Worm (Caenorhabditis elegans): Measurements from ENCODE around the gene Y57G7A.2.

Y57G7A.2 gene

DNA sequence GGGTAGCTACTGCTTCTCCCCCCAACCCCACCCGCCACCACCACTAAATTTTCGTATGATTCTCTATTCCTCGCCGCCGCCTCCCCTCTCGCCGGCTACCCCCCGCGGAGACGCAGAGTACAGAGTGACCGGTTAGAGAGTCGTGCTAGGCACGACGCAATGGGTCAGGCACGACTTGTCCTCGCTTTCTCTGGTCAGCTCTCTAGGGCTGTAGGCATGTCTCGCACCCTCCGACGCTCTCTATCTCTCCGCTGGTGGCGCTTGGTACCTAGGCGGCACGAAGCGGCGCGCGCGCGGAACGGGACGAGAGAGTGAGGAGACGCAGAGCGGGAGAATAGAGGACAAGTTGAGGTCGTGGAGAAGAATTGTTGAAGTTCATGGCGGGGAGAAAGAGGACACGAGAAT is 49.0 kb upstream of the Y57G7A.2 start (continued):
- no peak for TF ChIP-seq Y105C5A.15 (GFP tag; IDR thresholded peaks at IDR 0.05)
- no peak for TF ChIP-seq lim-7 (GFP tag; IDR thresholded peaks at IDR 0.05)
- peak; percentile 20 for TF ChIP-seq attf-4 (tag; optimal IDR thresholded peaks at IDR 0.05)
- peak; percentile 58 for TF ChIP-seq nhr-6 (tag; optimal IDR thresholded peaks at IDR 0.05)
- no peak for TF ChIP-seq snpc-4 (tag; optimal IDR thresholded peaks at IDR 0.05)

DNA sequence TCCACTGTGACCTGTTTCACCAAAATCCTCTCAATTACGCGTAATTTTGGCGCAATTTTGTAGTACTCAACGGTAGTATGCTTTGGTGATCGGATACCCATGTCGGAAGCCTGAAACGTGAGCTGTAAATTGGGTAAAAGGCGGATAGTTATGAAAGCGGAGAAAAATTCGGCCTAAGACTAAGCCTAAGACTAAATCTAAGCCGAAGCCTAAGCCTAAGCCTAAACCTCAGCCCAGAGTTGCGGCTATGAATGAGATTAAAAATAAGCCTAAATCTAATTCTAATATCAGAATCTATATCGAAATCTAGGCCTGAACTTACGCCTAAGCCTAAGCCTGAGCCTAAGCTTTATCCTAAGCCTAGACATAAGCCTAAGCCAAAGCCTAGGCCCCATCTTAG is 43.6 kb upstream of the Y57G7A.2 start, which contains the start of gene lin-42:
Gene lin-42 (minus strand): TSS at position 101 of the 400 bp plus-strand sequence.
- TF ChIP-seq arid-1 (GFP tag; conservative IDR thresholded peaks at IDR 0.05): no peak
- no peak for TF ChIP-seq nhr-237 (tag; optimal IDR thresholded peaks at IDR 0.05)
- no peak for TF ChIP-seq snpc-1.2 (GFP tag; IDR thresholded peaks at IDR 0.05)
- no peak for TF ChIP-seq pqm-1 (tag; optimal IDR thresholded peaks at IDR 0.05)
- TF ChIP-seq T26A8.4 (GFP tag; IDR thresholded peaks at IDR 0.05): no peak

DNA sequence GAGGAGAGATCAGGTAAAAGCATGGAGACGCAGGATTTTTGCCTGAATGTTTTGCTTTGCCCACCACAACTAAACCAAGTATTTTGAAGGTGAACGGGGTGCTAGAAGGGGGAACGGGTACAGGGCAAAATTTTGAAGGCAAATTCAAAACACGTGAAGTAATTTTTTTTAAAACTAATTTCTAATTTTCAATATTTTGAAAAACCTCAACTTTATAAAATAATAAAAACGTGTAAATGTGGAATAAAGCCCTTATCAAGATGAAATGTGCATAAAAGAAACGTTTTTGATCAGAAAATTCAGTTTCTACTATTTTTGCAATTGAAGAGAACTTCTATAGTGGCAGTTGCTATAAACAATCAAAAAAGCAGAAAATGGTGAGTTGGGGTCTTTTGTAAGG is 40.2 kb upstream of the Y57G7A.2 start, which contains the start of gene clec-119:
Gene clec-119 (plus strand): TSS at position 301 of the 400 bp plus-strand sequence.
- TF ChIP-seq fos-1 (tag; optimal IDR thresholded peaks at IDR 0.05) (no peak), vab-7 (GFP tag; IDR thresholded peaks at IDR 0.05) (no peak), T20F7.1 (GFP tag; optimal IDR thresholded peaks at IDR 0.05) (no peak), set-16 (GFP tag; IDR thresholded peaks at IDR 0.05) (no peak), pha-4 (GFP tag; IDR thresholded peaks at IDR 0.05) (no peak), pha-4 (tag; optimal IDR thresholded peaks at IDR 0.05) (no peak), gei-8 (GFP tag; optimal IDR thresholded peaks at IDR 0.05) (no peak), hif-1 (tag; optimal IDR thresholded peaks at IDR 0.05) (no peak), mep-1 (tag; optimal IDR thresholded peaks at IDR 0.05) (no peak)

DNA sequence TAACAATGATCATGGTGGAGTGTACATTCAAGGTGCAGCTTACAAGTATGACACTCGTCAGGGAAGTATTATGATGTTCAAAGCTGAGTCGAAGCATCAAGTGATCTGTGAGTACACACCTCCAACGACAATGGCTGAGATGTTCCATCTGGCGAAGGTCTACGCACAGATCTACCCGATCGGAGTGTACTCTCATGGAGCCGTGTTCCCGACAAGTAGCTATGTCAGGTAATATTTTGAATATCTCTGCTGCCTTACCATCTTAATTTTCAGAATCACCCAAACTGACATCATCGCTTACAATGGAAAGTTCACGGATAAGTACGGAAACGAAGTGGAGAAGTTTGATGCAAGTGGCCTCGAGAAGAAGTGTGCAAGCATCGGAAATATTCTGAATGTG is 39.1 kb upstream of the Y57G7A.2 start:
- TF ChIP-seq unc-62 (GFP tag; optimal IDR thresholded peaks at IDR 0.05 in 1 of 2): peak in 1 of 2 experiments; percentile 93
- no peak for TF ChIP-seq unc-62 (tag; optimal IDR thresholded peaks at IDR 0.05)
- TF ChIP-seq zfp-2 (tag; optimal IDR thresholded peaks at IDR 0.05): no peak

DNA sequence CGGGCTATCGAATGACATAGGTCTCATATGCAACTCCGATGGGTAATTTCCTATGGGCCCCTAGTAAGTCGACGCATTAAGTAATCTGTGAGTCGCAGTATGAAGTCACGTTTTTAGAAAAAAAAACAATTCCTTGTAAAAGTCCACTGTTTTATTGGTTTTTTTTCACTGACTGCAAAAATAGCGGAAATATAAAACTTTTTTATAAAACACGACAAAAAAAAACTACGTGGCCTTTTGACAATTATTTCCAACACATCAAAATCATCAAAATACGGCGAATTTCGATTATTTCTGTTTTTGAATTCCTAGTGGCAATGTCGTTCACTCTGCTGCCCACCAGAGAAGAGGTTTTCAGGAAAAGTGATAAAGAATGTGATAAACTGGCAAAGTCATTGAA is 37.2 kb upstream of the Y57G7A.2 start, which contains the start of gene clpr-2:
Gene clpr-2 (plus strand): TSS at position 301 of the 400 bp plus-strand sequence.
- TF ChIP-seq egl-43 (GFP tag; IDR thresholded peaks at IDR 0.05): no peak
- TF ChIP-seq hlh-11 (tag; optimal IDR thresholded peaks at IDR 0.05): no peak
- TF ChIP-seq tra-1 (GFP tag; IDR thresholded peaks at IDR 0.05): no peak
- TF ChIP-seq snpc-4 (tag; optimal IDR thresholded peaks at IDR 0.05): no peak
- no peak for TF ChIP-seq nhr-76 (tag; optimal IDR thresholded peaks at IDR 0.05)
- no peak for TF ChIP-seq ztf-7 (tag; optimal IDR thresholded peaks at IDR 0.05)
- TF ChIP-seq spr-1 (tag; optimal IDR thresholded peaks at IDR 0.05): no peak
- no peak for TF ChIP-seq daf-19 (GFP tag; conservative IDR thresholded peaks at IDR 0.05)
- TF ChIP-seq nhr-102 (tag; optimal IDR thresholded peaks at IDR 0.05): no peak
- TF ChIP-seq lin-13 (GFP tag; optimal IDR thresholded peaks at IDR 0.05): no peak
- TF ChIP-seq pqm-1 (tag; optimal IDR thresholded peaks at IDR 0.05): no peak
- TF ChIP-seq nhr-28 (tag; optimal IDR thresholded peaks at IDR 0.05): no peak
- no peak for TF ChIP-seq mdl-1 (tag; optimal IDR thresholded peaks at IDR 0.05)
- TF ChIP-seq lin-1 (GFP tag; IDR thresholded peaks at IDR 0.05): no peak
- TF ChIP-seq ZK337.2 (GFP tag; IDR thresholded peaks at IDR 0.05): no peak
- TF ChIP-seq aha-1 (tag): no peak
